Worm (Caenorhabditis elegans) whole organism, mixed stage, embryonic: ENCODE data around the gene R02F2.1.

ENCODE experiments used
- bed-3 ChIP-seq: fragments of 200-800 bp; sonication (Bioruptor generic); optimal IDR thresholded peaks from 3 replicates; lab custom pipeline; 2018; ENCODE audit warnings: mild to moderate bottlenecking, missing genetic modification characterization, moderate library complexity, missing compliant biosample characterization
- mab-5 ChIP-seq: fragments of 150-350 bp; optimal IDR thresholded peaks from 2 replicates; lab custom pipeline; 2014; ENCODE audit warnings: missing biosample characterization, missing genetic modification characterization
- mls-2 ChIP-seq: sonication (generic microtip); optimal IDR thresholded peaks from 2 replicates; lab custom pipeline; 2016; ENCODE audit warnings: mild to moderate bottlenecking, missing genetic modification characterization, moderate library complexity, missing compliant biosample characterization
- nhr-12 ChIP-seq: fragments of 150-350 bp; optimal IDR thresholded peaks from 2 replicates; lab custom pipeline; 2014; ENCODE audit warnings: missing biosample characterization, missing genetic modification characterization
- nhr-237 ChIP-seq: fragments of 150-350 bp; optimal IDR thresholded peaks from 2 replicates; lab custom pipeline; 2014; ENCODE audit warnings: missing biosample characterization, missing genetic modification characterization
- nhr-76 ChIP-seq: sonication (generic microtip); optimal IDR thresholded peaks from 2 replicates; lab custom pipeline; 2017; ENCODE audit warnings: missing biosample characterization, missing genetic modification characterization
- pha-4 ChIP-seq: fragments of 150-350 bp; optimal IDR thresholded peaks from 2 replicates; lab custom pipeline; 2018; ENCODE audit warnings: missing biosample characterization, missing genetic modification reagents, missing genetic modification characterization
- snpc-4 ChIP-seq: fragments of 150-350 bp; optimal IDR thresholded peaks from 2 replicates; lab custom pipeline; 2014; ENCODE audit warnings: missing biosample characterization, missing genetic modification characterization
- unc-39 ChIP-seq: fragments of 150-350 bp; optimal IDR thresholded peaks from 2 replicates; lab custom pipeline; 2014; ENCODE audit warnings: missing biosample characterization, missing genetic modification characterization
- ztf-11 ChIP-seq: fragments of 150-350 bp; optimal IDR thresholded peaks from 2 replicates; lab custom pipeline; 2014; ENCODE audit warnings: missing biosample characterization, missing genetic modification characterization

DNA sequence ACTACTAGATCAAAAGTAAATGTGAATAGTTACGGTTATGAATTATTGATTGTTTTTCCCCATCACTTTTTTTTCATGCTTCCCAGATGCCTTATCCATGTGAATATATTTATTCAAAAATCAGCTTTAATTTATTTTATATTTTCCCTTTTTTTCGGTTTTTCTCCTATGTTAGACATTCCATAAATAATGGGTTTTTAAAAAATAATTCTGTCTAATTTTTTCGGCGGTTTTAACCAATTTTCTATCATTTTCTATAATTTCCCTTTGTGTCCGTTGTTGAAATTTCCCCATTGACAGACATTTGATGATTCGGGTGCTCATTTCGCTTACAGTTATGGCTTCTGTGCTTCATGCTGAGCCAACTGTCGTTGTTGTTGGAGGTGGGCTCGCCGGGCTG is 40.6 kb upstream of the R02F2.1 start, which contains the start of gene F48E8.3:
- TF ChIP-seq pha-4 (tag; lab: Kevin White, UChicago) = no peak
- no peak for TF ChIP-seq snpc-4 (tag; lab: Kevin White, UChicago)
- TF ChIP-seq mab-5 = no peak
- no peak for TF ChIP-seq ztf-11 (tag; lab: Kevin White, UChicago)
- TF ChIP-seq nhr-12 (tag; lab: Kevin White, UChicago) = no peak
- TF ChIP-seq bed-3 (GFP tag; lab: Kevin White, UChicago) = no peak
- TF ChIP-seq nhr-76 (tag; lab: Kevin White, UChicago) = no peak
- TF ChIP-seq nhr-237 (tag; lab: Kevin White, UChicago) = no peak
- no peak for TF ChIP-seq mls-2
- TF ChIP-seq unc-39 (tag; lab: Kevin White, UChicago) = no peak
